Worm (Caenorhabditis elegans): Measurements from ENCODE around the gene rpl-6.
A peak's percentile ranks its signal among the peaks of the same experiment; 100 is the strongest.

The rpl-6 gene

ce11 chrIII:7161055-7161454 lies 47.2 kb upstream of the rpl-6 start, which contains the start of gene rnp-7:
TSS of gene rnp-7 (minus strand) at chrIII:7161155.
- TF ChIP-seq C34B4.2 (tag; optimal IDR thresholded peaks at IDR 0.05) (no peak), ceh-82 (tag; optimal IDR thresholded peaks at IDR 0.05) (no peak), efl-1 (optimal IDR thresholded peaks at IDR 0.05) (no peak), efl-1 (GFP tag; optimal IDR thresholded peaks at IDR 0.05 in 1 of 2) (peak in 1 of 2 experiments; percentile 59)

ce11 chrIII:7162065-7162762 lies 46.0 kb upstream of the rpl-6 start, which contains the start of the genes syf-2 and K04G7.1:
TSS of gene syf-2 (minus strand) at chrIII:7162115.
TSS of gene K04G7.1 (plus strand) at chrIII:7162712.
- TF ChIP-seq ztf-4 (tag; optimal IDR thresholded peaks at IDR 0.05), result peak; percentile 77
- no peak for TF ChIP-seq nhr-76 (tag; optimal IDR thresholded peaks at IDR 0.05)
- TF ChIP-seq lin-15B (tag; optimal IDR thresholded peaks at IDR 0.05), result peak; percentile 99
- peak; percentile 80 for TF ChIP-seq dsc-1 (tag; optimal IDR thresholded peaks at IDR 0.05)
- peak in 3 of 6 experiments; percentile 58 to 89 (median 59) for TF ChIP-seq elt-3 (tag; optimal IDR thresholded peaks at IDR 0.05)
- peak; percentile 70 for TF ChIP-seq nhr-11 (tag; optimal IDR thresholded peaks at IDR 0.05)
- TF ChIP-seq C04F5.9 (tag; optimal IDR thresholded peaks at IDR 0.05), result peak; percentile 64
- peak; percentile 93 for TF ChIP-seq skn-1 (tag; optimal IDR thresholded peaks at IDR 0.05)
- TF ChIP-seq elt-2 (tag; optimal IDR thresholded peaks at IDR 0.05), result peak; percentile 45
- peak; percentile 90 for TF ChIP-seq nhr-20 (tag; optimal IDR thresholded peaks at IDR 0.05)
- TF ChIP-seq unc-62 (GFP tag; optimal IDR thresholded peaks at IDR 0.05), result no peak
- no peak for TF ChIP-seq ceh-90 (tag; optimal IDR thresholded peaks at IDR 0.05)
- peak; percentile 72; the same call in 1 of the 2 replicates for TF ChIP-seq ceh-88 (GFP tag; IDR thresholded peaks at IDR 0.05)
- peak; percentile 46 for TF ChIP-seq ceh-8 (GFP tag; optimal IDR thresholded peaks at IDR 0.05)
- TF ChIP-seq nhr-19 (GFP tag; conservative IDR thresholded peaks at IDR 0.05), result peak; percentile 90
- peak; percentile 76 for TF ChIP-seq lin-39 (tag; optimal IDR thresholded peaks at IDR 0.05)
- TF ChIP-seq lin-14 (GFP tag; optimal IDR thresholded peaks at IDR 0.05), result peak; percentile 95
- TF ChIP-seq alr-1 (tag; optimal IDR thresholded peaks at IDR 0.05; ENCODE audit: borderline replicate concordance), result no peak
- TF ChIP-seq irx-1 (tag; optimal IDR thresholded peaks at IDR 0.05), result peak; percentile 70
- TF ChIP-seq lin-35 (GFP tag; optimal IDR thresholded peaks at IDR 0.05), result peak; percentile 93 to 96
- no peak for TF ChIP-seq sup-37 (GFP tag; optimal IDR thresholded peaks at IDR 0.05)
- peak; percentile 90 for TF ChIP-seq nhr-47 (tag; optimal IDR thresholded peaks at IDR 0.05)
- TF ChIP-seq rnt-1 (tag; optimal IDR thresholded peaks at IDR 0.05), result peak; percentile 84
- TF ChIP-seq ceh-63 (GFP tag; optimal IDR thresholded peaks at IDR 0.05), result no peak
- TF ChIP-seq isw-1 (GFP tag; IDR thresholded peaks at IDR 0.05), result peak; percentile 90
- TF ChIP-seq blmp-1 (tag; optimal IDR thresholded peaks at IDR 0.05), result peak; percentile 82
- peak in 1 of 2 experiments; percentile 84 for TF ChIP-seq mdl-1 (tag; optimal IDR thresholded peaks at IDR 0.05)
- peak; percentile 85 for TF ChIP-seq egl-13 (tag; optimal IDR thresholded peaks at IDR 0.05)
- no peak for TF ChIP-seq nhr-84 (tag; optimal IDR thresholded peaks at IDR 0.05)
- no peak for TF ChIP-seq pqm-1 (tag; optimal IDR thresholded peaks at IDR 0.05)
- TF ChIP-seq nhr-28 (tag; optimal IDR thresholded peaks at IDR 0.05), result no peak
- peak; percentile 80 for TF ChIP-seq grh-1 (GFP tag; IDR thresholded peaks at IDR 0.05)
- peak; percentile 62 for TF ChIP-seq mef-2 (tag; optimal IDR thresholded peaks at IDR 0.05)
- peak; percentile 78 to 87 for TF ChIP-seq egl-27 (tag; optimal IDR thresholded peaks at IDR 0.05)
- TF ChIP-seq efl-3 (GFP tag; optimal IDR thresholded peaks at IDR 0.05), result no peak
- TF ChIP-seq tlp-1 (tag; optimal IDR thresholded peaks at IDR 0.05), result no peak
- TF ChIP-seq nhr-77 (tag; optimal IDR thresholded peaks at IDR 0.05), result peak; percentile 89
- peak; percentile 61; the same call in 1 of the 2 replicates for TF ChIP-seq mab-9 (GFP tag; IDR thresholded peaks at IDR 0.05)
- TF ChIP-seq nhr-85 (tag), result peak; percentile 97
- TF ChIP-seq unc-30 (tag; optimal IDR thresholded peaks at IDR 0.05), result no peak
- peak; percentile 87 for TF ChIP-seq swsn-7 (tag; optimal IDR thresholded peaks at IDR 0.05)
- TF ChIP-seq zag-1 (tag; optimal IDR thresholded peaks at IDR 0.05), result peak; percentile 20
- TF ChIP-seq unc-130 (tag; optimal IDR thresholded peaks at IDR 0.05), result peak; percentile 83
- no peak for TF ChIP-seq nhr-12 (tag; optimal IDR thresholded peaks at IDR 0.05)
- TF ChIP-seq nhr-237 (tag; optimal IDR thresholded peaks at IDR 0.05), result peak; percentile 74
- peak; percentile 90 to 94 (median 91) for TF ChIP-seq dpl-1 (GFP tag; optimal IDR thresholded peaks at IDR 0.05)

Data from whole organism, L1 larva.